Fruit fly (Drosophila melanogaster): ENCODE results near the gene Shawn.

Gene Shawn

DNA sequence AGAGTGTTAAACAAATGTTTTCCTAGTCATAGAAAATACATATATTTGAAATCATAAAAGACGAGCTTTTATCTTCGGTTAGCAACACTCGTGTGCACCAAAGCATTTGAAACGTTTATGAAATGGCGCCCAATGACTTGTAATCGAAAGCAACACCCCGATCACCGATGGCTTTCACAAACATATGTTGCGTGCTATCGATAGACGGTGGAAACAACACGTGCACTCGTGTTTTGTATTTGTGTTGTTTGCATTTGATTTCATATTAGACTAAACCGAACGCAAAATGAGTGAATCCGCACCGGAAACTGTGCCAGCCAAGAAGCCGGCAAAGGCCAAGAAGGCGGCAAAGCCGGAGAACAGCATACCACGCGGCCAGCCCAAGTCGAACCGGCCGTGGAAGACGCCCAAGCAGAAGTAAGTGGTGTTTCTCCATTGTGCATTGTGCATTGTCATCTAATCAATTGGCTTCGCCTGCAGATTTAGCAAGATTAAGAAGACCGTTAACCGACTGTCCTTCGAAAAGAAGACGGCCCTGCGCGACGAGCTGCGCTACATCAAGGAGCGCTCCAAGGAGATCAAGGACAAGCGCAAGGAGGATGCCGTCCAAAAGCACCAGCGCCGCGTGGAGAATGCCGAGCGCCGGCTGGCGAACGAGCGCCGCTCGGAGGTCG lies 4.8 kb downstream of the Shawn start, which contains the start of gene CG14210:
CG14210 (plus strand) TSS at position 207 of the 674 bp plus-strand sequence.
- TF ChIP-seq psq (optimal IDR thresholded peaks at IDR 0.05): no peak
- no peak for TF ChIP-seq EcR (GFP tag; optimal IDR thresholded peaks at IDR 0.05)
- TF ChIP-seq pan (optimal IDR thresholded peaks at IDR 0.05): no peak

DNA sequence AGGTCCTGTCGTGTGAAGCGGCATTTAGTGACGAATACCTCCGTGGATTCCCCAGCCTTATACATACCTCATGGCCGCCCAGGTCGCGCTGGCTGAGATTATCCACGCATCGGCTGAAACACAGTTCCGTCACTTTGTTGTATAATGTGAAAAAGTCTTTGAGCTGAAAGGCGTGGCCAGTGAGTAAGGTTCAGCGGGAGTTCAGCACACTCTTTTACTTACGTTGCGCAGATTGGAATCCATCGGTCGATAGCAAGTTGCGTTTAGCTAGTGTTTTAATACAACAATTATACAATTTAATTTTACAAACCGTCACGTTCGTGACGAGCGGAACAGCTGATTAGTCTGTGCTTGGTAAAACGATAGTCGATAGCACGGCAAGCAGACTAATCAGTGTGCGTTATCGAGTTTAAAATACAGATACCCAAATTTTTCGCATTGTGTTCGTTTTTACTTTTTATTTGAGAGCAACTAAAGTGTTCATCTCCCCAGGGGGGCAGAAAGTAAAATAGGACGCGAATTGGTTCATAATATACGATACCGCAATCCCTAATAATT lies 6.9 kb downstream of the Shawn start, which contains the start of the genes Pstk and Tim9b:
Pstk (minus strand) TSS at position 355 of the 558 bp plus-strand sequence.
Tim9b (minus strand) TSS at position 355 of the 558 bp plus-strand sequence.
- TF ChIP-seq CG8478 (optimal IDR thresholded peaks at IDR 0.05) (no peak), usp (GFP tag; optimal IDR thresholded peaks at IDR 0.05) (no peak)

- TF ChIP-seq CG8478 (optimal IDR thresholded peaks at IDR 0.05) (no peak), pan (optimal IDR thresholded peaks at IDR 0.05) (no peak), usp (GFP tag; optimal IDR thresholded peaks at IDR 0.05) (no peak), EcR (GFP tag; optimal IDR thresholded peaks at IDR 0.05) (no peak), psq (optimal IDR thresholded peaks at IDR 0.05) (no peak), Dll (optimal IDR thresholded peaks at IDR 0.05) (no peak)
Observed at dm6 chrX:19621145-19621544, 9.8 kb downstream of the Shawn start, which contains the start of gene CG14221. Gene CG14221 (minus strand): TSS chrX:19621245.

DNA sequence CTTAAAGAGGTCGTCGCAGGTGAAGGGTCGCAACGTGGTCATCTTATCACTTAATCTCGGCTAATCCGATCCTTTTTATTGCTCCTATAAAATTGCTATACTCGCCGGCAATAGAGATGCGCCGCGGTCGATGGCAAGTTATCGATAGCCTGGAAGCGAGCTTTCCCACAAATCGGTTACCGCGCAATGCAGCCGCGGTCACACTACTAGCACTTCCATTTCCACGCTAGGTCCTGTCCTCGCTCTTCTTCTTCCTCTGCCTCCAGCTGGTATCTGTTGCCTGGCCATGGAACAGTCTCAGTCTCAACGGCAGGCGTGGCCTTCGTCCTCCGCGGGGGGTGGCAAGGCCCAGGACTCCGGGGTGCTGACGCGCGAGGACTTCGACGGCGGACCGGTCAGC lies 11.6 kb downstream of the Shawn start, which contains the start of the genes Naa20A and MKP-4:
Naa20A (minus strand) TSS at position 151 of the 400 bp plus-strand sequence.
MKP-4 (plus strand) TSS at position 191 of the 400 bp plus-strand sequence.
- TF ChIP-seq EcR (GFP tag; optimal IDR thresholded peaks at IDR 0.05) (no peak), psq (optimal IDR thresholded peaks at IDR 0.05) (no peak), pan (optimal IDR thresholded peaks at IDR 0.05) (no peak), Dll (optimal IDR thresholded peaks at IDR 0.05) (no peak), usp (GFP tag; optimal IDR thresholded peaks at IDR 0.05) (no peak), CG8478 (optimal IDR thresholded peaks at IDR 0.05) (no peak)

DNA sequence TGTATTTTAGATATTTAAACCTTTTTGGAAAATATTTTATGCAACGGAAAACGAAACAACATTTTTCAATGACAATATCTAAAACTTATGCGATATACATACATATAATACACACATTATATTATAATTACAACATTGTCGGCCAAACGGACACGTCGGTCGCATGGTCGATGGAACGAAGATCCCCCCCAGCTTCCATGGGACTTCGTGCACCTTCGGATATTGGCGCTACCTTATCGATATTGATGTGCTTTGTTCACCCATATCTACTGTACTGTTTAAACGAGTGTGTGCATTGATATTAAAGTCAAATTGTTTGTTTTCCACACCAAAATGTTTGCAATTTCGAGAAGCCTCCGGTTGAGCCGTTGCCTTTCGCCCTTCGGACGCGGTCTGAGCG lies 14.1 kb downstream of the Shawn start, which contains the start of gene CG14212:
CG14212 (plus strand) TSS at position 301 of the 400 bp plus-strand sequence.
- TF ChIP-seq usp (GFP tag; optimal IDR thresholded peaks at IDR 0.05): no peak
- TF ChIP-seq EcR (GFP tag; optimal IDR thresholded peaks at IDR 0.05): no peak
- no peak for TF ChIP-seq psq (optimal IDR thresholded peaks at IDR 0.05)
- TF ChIP-seq Dll (optimal IDR thresholded peaks at IDR 0.05): no peak

dm6 chrX:19631365-19631832 lies 20.1 kb downstream of the Shawn start:
- TF ChIP-seq Dll (optimal IDR thresholded peaks at IDR 0.05): peak; percentile 81
- TF ChIP-seq pan (optimal IDR thresholded peaks at IDR 0.05): no peak

dm6 chrX:19637002-19637420 lies 25.7 kb downstream of the Shawn start:
- TF ChIP-seq pan (optimal IDR thresholded peaks at IDR 0.05): no peak
- no peak for TF ChIP-seq usp (GFP tag; optimal IDR thresholded peaks at IDR 0.05)
- TF ChIP-seq Dll (optimal IDR thresholded peaks at IDR 0.05): peak; percentile 8
- TF ChIP-seq CG8478 (optimal IDR thresholded peaks at IDR 0.05): no peak
- no peak for TF ChIP-seq EcR (GFP tag; optimal IDR thresholded peaks at IDR 0.05)
- no peak for TF ChIP-seq psq (optimal IDR thresholded peaks at IDR 0.05)

DNA sequence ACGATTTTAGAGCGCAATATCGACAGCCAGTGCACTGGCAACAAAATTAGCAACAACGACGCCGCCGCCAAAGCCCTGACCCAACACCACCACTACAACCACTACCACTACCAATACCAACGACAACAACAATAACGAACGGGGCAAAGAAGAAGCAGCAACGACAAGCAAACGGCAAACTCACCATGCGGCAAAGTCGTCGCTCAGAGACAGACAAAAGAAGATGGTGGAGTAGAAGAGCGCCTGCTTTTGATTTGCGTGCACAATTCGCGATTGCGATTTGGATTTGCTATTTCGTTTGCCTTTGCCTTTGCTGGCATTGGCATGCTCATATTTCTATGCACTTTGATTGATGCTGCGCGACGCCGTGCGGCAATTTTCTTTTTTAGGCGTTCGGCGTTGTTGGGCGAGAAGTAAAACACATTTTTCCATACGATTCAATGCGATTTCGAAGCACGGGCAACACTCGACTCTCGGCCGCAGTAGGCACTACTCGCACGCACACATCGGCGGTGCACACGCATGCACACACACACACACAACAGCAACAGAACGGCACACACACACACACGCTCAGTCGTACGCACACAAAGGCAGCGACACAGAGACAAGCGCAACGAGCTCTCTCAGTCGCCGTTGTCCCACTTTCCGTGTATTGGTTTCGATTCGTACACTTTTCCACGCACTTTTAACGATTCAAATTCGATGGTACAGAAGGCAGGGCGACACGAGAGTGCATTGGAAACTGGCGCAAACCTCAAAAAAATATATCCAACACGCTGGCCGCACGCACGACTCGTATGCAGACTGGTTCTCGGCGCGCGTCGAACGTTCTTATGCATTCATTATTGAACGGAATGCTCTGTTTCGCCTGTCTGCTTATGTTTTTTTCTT lies 26.4 kb downstream of the Shawn start:
- TF ChIP-seq Dll (optimal IDR thresholded peaks at IDR 0.05) (no peak), CG8478 (optimal IDR thresholded peaks at IDR 0.05) (peak; percentile 73)

dm6 chrX:19638328-19638940 lies 27.1 kb downstream of the Shawn start, which contains the start of gene Rcd-1:
Gene Rcd-1 (plus strand): TSS chrX:19638767.
- TF ChIP-seq CG8478 (optimal IDR thresholded peaks at IDR 0.05): no peak
- no peak for TF ChIP-seq usp (GFP tag; optimal IDR thresholded peaks at IDR 0.05)
- TF ChIP-seq Dll (optimal IDR thresholded peaks at IDR 0.05): no peak
- no peak for TF ChIP-seq EcR (GFP tag; optimal IDR thresholded peaks at IDR 0.05)
- no peak for TF ChIP-seq pan (optimal IDR thresholded peaks at IDR 0.05)
- TF ChIP-seq psq (optimal IDR thresholded peaks at IDR 0.05): no peak

DNA sequence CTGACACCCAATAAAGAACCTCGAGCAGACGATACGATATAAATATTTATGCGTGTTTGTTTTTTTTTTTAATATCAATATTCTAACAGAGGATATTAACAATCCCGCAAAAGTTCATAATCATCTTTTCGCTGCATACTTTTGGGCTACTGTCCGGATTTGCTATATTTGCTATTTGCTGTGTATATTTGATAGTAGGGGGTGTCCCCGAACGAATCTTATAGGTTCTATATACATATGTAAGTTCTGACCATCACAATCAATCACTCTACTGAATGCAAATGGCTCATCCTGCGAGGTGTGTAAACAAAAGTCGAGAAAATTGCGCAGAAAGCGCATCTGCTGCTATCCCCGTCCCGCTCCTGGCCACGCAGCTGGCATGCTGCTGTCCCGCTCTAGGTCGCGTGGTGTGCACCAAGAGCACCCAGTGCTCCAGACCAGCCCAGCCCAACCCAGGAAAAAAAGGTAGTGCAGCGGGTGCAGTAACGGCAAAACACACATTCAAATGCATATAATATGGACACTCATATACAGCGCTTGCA lies 29.5 kb downstream of the Shawn start:
- peak; percentile 54 for TF ChIP-seq CG8478 (optimal IDR thresholded peaks at IDR 0.05)
- TF ChIP-seq pan (optimal IDR thresholded peaks at IDR 0.05): no peak

dm6 chrX:19642819-19643504 lies 31.6 kb downstream of the Shawn start, which contains the start of the genes CG12237 and Sec61gamma:
Gene CG12237 (minus strand): TSS chrX:19642869.
Gene Sec61gamma (plus strand): TSS chrX:19643327.
- TF ChIP-seq CG8478 (optimal IDR thresholded peaks at IDR 0.05) (no peak), Dll (optimal IDR thresholded peaks at IDR 0.05) (no peak), psq (optimal IDR thresholded peaks at IDR 0.05) (no peak), usp (GFP tag; optimal IDR thresholded peaks at IDR 0.05) (no peak), pan (optimal IDR thresholded peaks at IDR 0.05) (no peak), EcR (GFP tag; optimal IDR thresholded peaks at IDR 0.05) (no peak)
